Fruit fly (Drosophila melanogaster) whole organism, embryonic: ENCODE measurements around the gene Ndae1.
A peak's percentile ranks its signal among the peaks of the same experiment; 100 is the strongest.

ENCODE experiments used
- Awh ChIP-seq: fragments of 200-800 bp; sonication (Bioruptor generic); IDR thresholded peaks from 2 replicates; pipeline ENCODE4, ENCODE4 v1.3.6; 2022; ENCODE audit warnings: missing biosample characterization, missing genetic modification characterization
- Bdp1 ChIP-seq: fragments of 200-800 bp; sonication (Bioruptor generic); optimal IDR thresholded peaks from 3 replicates; lab custom pipeline; 2016; ENCODE audit warnings: missing biosample characterization, missing genetic modification characterization
- C15 ChIP-seq: fragments of 200-800 bp; sonication (Bioruptor generic); IDR thresholded peaks from 3 replicates; pipeline ENCODE4 v1.3.6; 2022; ENCODE audit warnings: missing biosample characterization, missing genetic modification characterization
- CG10274 ChIP-seq: fragments of 200-800 bp; sonication (Bioruptor generic); optimal IDR thresholded peaks from 3 replicates; lab custom pipeline; 2017; ENCODE audit warnings: missing biosample characterization, mild to moderate bottlenecking, missing genetic modification characterization
- CG12299 ChIP-seq: fragments of 200-800 bp; sonication (Bioruptor generic); optimal IDR thresholded peaks from 2 replicates; lab custom pipeline; 2018; ENCODE audit warnings: missing biosample characterization, mild to moderate bottlenecking, missing genetic modification characterization
- CG12391 ChIP-seq: fragments of 200-800 bp; sonication (Bioruptor generic); optimal IDR thresholded peaks from 3 replicates; lab custom pipeline; 2018; ENCODE audit warnings: missing biosample characterization, mild to moderate bottlenecking, missing genetic modification characterization, moderate library complexity
- CG13287 ChIP-seq: fragments of 200-800 bp; sonication (Bioruptor generic); IDR thresholded peaks from 2 replicates; pipeline ENCODE4 v1.3.6; 2022; ENCODE audit warnings: missing biosample characterization, missing genetic modification characterization; ENCODE audit not compliant: partially characterized antibody
- CG14441 ChIP-seq: fragments of 200-800 bp; sonication (Bioruptor generic); IDR thresholded peaks from 2 replicates; pipeline ENCODE4 v1.3.6; 2022; ENCODE audit warnings: missing biosample characterization, missing genetic modification characterization
- CG15601 ChIP-seq: fragments of 200-800 bp; sonication (Bioruptor generic); optimal IDR thresholded peaks from 3 replicates; lab custom pipeline; 2019; ENCODE audit warnings: missing biosample characterization, mild to moderate bottlenecking, missing genetic modification characterization, moderate library complexity
- CG1603 ChIP-seq: fragments of 200-800 bp; sonication (Bioruptor generic); optimal IDR thresholded peaks from 2 replicates; lab custom pipeline; 2019; ENCODE audit warnings: missing biosample characterization, mild to moderate bottlenecking, missing genetic modification characterization, moderate library complexity
- CG16813 ChIP-seq: fragments of 200-800 bp; sonication (Bioruptor generic); IDR thresholded peaks from 3 replicates; pipeline ENCODE4 v1.3.6; 2022; ENCODE audit warnings: missing biosample characterization, missing genetic modification characterization; ENCODE audit not compliant: partially characterized antibody
- CG16863 ChIP-seq: fragments of 200-800 bp; sonication (Bioruptor generic); optimal IDR thresholded peaks from 3 replicates; lab custom pipeline; 2016; ENCODE audit warnings: missing biosample characterization, missing genetic modification characterization
- CG18599 ChIP-seq: fragments of 200-800 bp; sonication (Bioruptor generic); optimal IDR thresholded peaks from 3 replicates; lab custom pipeline; 2017; ENCODE audit warnings: missing biosample characterization, missing genetic modification characterization, mild to moderate bottlenecking, moderate library complexity, missing genetic modification reagents
- CG2678 ChIP-seq: fragments of 200-800 bp; sonication (Bioruptor generic); optimal IDR thresholded peaks from 3 replicates; lab custom pipeline; 2019; ENCODE audit warnings: missing biosample characterization, mild to moderate bottlenecking, missing genetic modification characterization, moderate library complexity
- CG33557 ChIP-seq: fragments of 200-800 bp; sonication (Bioruptor generic); optimal IDR thresholded peaks from 2 replicates; lab custom pipeline; 2019; ENCODE audit warnings: missing biosample characterization, mild to moderate bottlenecking, missing genetic modification characterization, moderate library complexity
- CG4282 ChIP-seq: fragments of 200-800 bp; sonication (Bioruptor generic); optimal IDR thresholded peaks from 2 replicates; lab custom pipeline; 2016; ENCODE audit warnings: missing biosample characterization, missing genetic modification characterization
- CG4360 ChIP-seq: fragments of 200-800 bp; sonication (Bioruptor generic); IDR thresholded peaks from 2 replicates; pipeline ENCODE4 v1.3.6; 2022; ENCODE audit warnings: missing biosample characterization, missing genetic modification characterization
- CG6254 ChIP-seq: fragments of 200-800 bp; sonication (Bioruptor generic); optimal IDR thresholded peaks from 3 replicates; lab custom pipeline; 2017; ENCODE audit warnings: mild to moderate bottlenecking, missing biosample characterization, missing genetic modification reagents, missing genetic modification characterization
- CG7372 ChIP-seq: fragments of 200-800 bp; sonication (Bioruptor generic); IDR thresholded peaks from 2 replicates; pipeline ENCODE4 v1.3.6; 2022; ENCODE audit warnings: missing biosample characterization, missing genetic modification characterization
- CG7963 ChIP-seq: fragments of 200-800 bp; sonication (Bioruptor generic); IDR thresholded peaks from 3 replicates; pipeline ENCODE4 v1.3.6; 2022; ENCODE audit warnings: missing biosample characterization, missing genetic modification characterization; ENCODE audit not compliant: partially characterized antibody
- CG8281 ChIP-seq: fragments of 200-800 bp; sonication (Bioruptor generic); optimal IDR thresholded peaks from 2 replicates; lab custom pipeline; 2018; ENCODE audit warnings: missing biosample characterization, mild to moderate bottlenecking, missing genetic modification characterization, moderate library complexity
- CG8944 ChIP-seq: fragments of 200-800 bp; sonication (Bioruptor generic); optimal IDR thresholded peaks from 3 replicates; lab custom pipeline; 2016; ENCODE audit warnings: missing biosample characterization, missing genetic modification characterization
- CTCF ChIP-seq: fragments of 200-800 bp; sonication (Bioruptor generic); optimal IDR thresholded peaks from 2 replicates; lab custom pipeline; 2017; ENCODE audit warnings: missing biosample characterization, mild to moderate bottlenecking, missing genetic modification characterization, moderate library complexity
- Dbx ChIP-seq: fragments of 200-800 bp; sonication (Bioruptor generic); IDR thresholded peaks from 3 replicates; pipeline ENCODE4 v1.3.6; 2022; ENCODE audit warnings: missing biosample characterization, missing genetic modification characterization
- HHEX ChIP-seq: fragments of 200-800 bp; sonication (Bioruptor generic); optimal IDR thresholded peaks from 3 replicates; lab custom pipeline; 2017; ENCODE audit warnings: missing biosample characterization, mild to moderate bottlenecking, missing genetic modification characterization, missing genetic modification reagents
- Sox102F ChIP-seq: fragments of 200-800 bp; sonication (Bioruptor generic); optimal IDR thresholded peaks from 2 replicates; lab custom pipeline; 2018; ENCODE audit warnings: missing biosample characterization, mild to moderate bottlenecking, missing genetic modification characterization, moderate library complexity
- Stat92E ChIP-seq, 3 experiments: fragments of >200 bp in 2 of 3; fragments of 200-800 bp in 1 of 3; sonication (Bioruptor generic) in 1 of 3; optimal IDR thresholded peaks; 2 replicates each; lab custom pipeline; 2017 to 2019; ENCODE audit warnings: missing biosample characterization in 3 of 3, missing genetic modification characterization in 3 of 3, mild to moderate bottlenecking in 1 of 3, moderate library complexity in 1 of 3
- Taf1 ChIP-seq: fragments of 200-800 bp; sonication (Bioruptor generic); IDR thresholded peaks from 2 replicates; pipeline ENCODE4 v1.3.6; 2022; ENCODE audit warnings: missing biosample characterization, missing genetic modification characterization
- Trl ChIP-seq, 3 experiments: fragments of >200 bp in 2 of 3; fragments of 200-800 bp in 1 of 3; sonication (Bioruptor generic) in 1 of 3; optimal IDR thresholded peaks; 2 replicates in 1 of 3; 3 replicates in 2 of 3; lab custom pipeline; 2016 to 2017; ENCODE audit warnings: missing biosample characterization in 1 of 3, missing genetic modification characterization in 1 of 3
- bbx ChIP-seq: fragments of 200-800 bp; sonication (Bioruptor generic); IDR thresholded peaks from 2 replicates; pipeline ENCODE4 v1.3.6; 2022; ENCODE audit warnings: missing biosample characterization, missing genetic modification characterization; ENCODE audit not compliant: partially characterized antibody
- btn ChIP-seq: fragments of 200-800 bp; sonication (Bioruptor generic); optimal IDR thresholded peaks from 2 replicates; lab custom pipeline; 2016; ENCODE audit warnings: missing biosample characterization, missing genetic modification characterization
- caup ChIP-seq: fragments of 200-800 bp; sonication (Bioruptor generic); optimal IDR thresholded peaks from 3 replicates; lab custom pipeline; 2017; ENCODE audit warnings: missing biosample characterization, mild to moderate bottlenecking, missing genetic modification characterization, moderate library complexity; ENCODE audit not compliant: severe bottlenecking
- croc ChIP-seq: fragments of 200-800 bp; sonication (Bioruptor generic); conservative IDR thresholded peaks from 3 replicates; pipeline ENCODE4 v1.3.6; 2022; ENCODE audit warnings: missing biosample characterization, missing genetic modification characterization
- eve ChIP-seq, 2 experiments: fragments of >200 bp; optimal IDR thresholded peaks; 2 replicates each; lab custom pipeline; 2017; ENCODE audit warnings: missing biosample characterization in 2 of 2, missing genetic modification characterization in 2 of 2
- ftz-f1 ChIP-seq: fragments of 200-800 bp; sonication (Bioruptor generic); optimal IDR thresholded peaks from 2 replicates; lab custom pipeline; 2016; ENCODE audit warnings: missing biosample characterization, missing genetic modification characterization
- gcm ChIP-seq: fragments of 200-800 bp; sonication (Bioruptor generic); optimal IDR thresholded peaks from 2 replicates; lab custom pipeline; 2019; ENCODE audit warnings: missing biosample characterization, mild to moderate bottlenecking, missing genetic modification characterization, moderate library complexity
- hkb ChIP-seq, 2 experiments: fragments of 200-800 bp in 1 of 2; fragments of >200 bp in 1 of 2; sonication (Bioruptor generic) in 1 of 2; IDR thresholded peaks in 1 of 2; optimal IDR thresholded peaks in 1 of 2; 2 replicates each; pipeline versions ENCODE4 v1.3.6 to Lab custom; 2017 to 2022; ENCODE audit warnings: missing biosample characterization in 1 of 2, missing genetic modification characterization in 1 of 2
- mld ChIP-seq: fragments of 200-800 bp; sonication (Bioruptor generic); IDR thresholded peaks from 3 replicates; pipeline ENCODE4 v1.3.6; 2022; ENCODE audit warnings: missing biosample characterization, missing genetic modification characterization; ENCODE audit not compliant: partially characterized antibody
- odd ChIP-seq: fragments of 200-800 bp; sonication (Bioruptor generic); optimal IDR thresholded peaks from 2 replicates; lab custom pipeline; 2017; ENCODE audit warnings: missing biosample characterization, mild to moderate bottlenecking, missing genetic modification characterization
- pros ChIP-seq: fragments of 200-800 bp; sonication (Bioruptor generic); optimal IDR thresholded peaks from 3 replicates; lab custom pipeline; 2019; ENCODE audit warnings: missing biosample characterization, mild to moderate bottlenecking, missing genetic modification characterization, moderate library complexity
- sd ChIP-seq: fragments of 200-800 bp; sonication (Bioruptor generic); optimal IDR thresholded peaks from 3 replicates; lab custom pipeline; 2018; ENCODE audit warnings: missing biosample characterization, mild to moderate bottlenecking, missing genetic modification characterization, moderate library complexity
- sim ChIP-seq: fragments of 200-800 bp; sonication (Bioruptor generic); IDR thresholded peaks from 2 replicates; pipeline ENCODE4 v1.3.6; 2022; ENCODE audit warnings: missing biosample characterization, missing genetic modification characterization
- sr ChIP-seq: fragments of 200-800 bp; sonication (Bioruptor generic); IDR thresholded peaks from 3 replicates; pipeline ENCODE4 v1.3.6; 2022; ENCODE audit warnings: missing biosample characterization, missing genetic modification characterization
- tio ChIP-seq: fragments of 200-800 bp; sonication (Bioruptor generic); optimal IDR thresholded peaks from 2 replicates; lab custom pipeline; 2017; ENCODE audit warnings: missing biosample characterization, missing genetic modification characterization, inconsistent platforms
- tll ChIP-seq, 2 experiments: fragments of 200-800 bp in 1 of 2; fragments of >200 bp in 1 of 2; sonication (Bioruptor generic) in 1 of 2; optimal IDR thresholded peaks; 2 replicates each; lab custom pipeline; 2017 to 2019; ENCODE audit warnings: missing biosample characterization in 2 of 2, missing genetic modification characterization in 2 of 2, mild to moderate bottlenecking in 1 of 2, moderate library complexity in 1 of 2
- tna ChIP-seq: fragments of 200-800 bp; sonication (Bioruptor generic); IDR thresholded peaks from 2 replicates; pipeline ENCODE4 v1.3.6; 2022; ENCODE audit warnings: missing biosample characterization, missing genetic modification characterization; ENCODE audit not compliant: partially characterized antibody
- unpg ChIP-seq: fragments of 200-800 bp; sonication (Bioruptor generic); optimal IDR thresholded peaks from 3 replicates; lab custom pipeline; 2018; ENCODE audit warnings: missing biosample characterization, mild to moderate bottlenecking, missing genetic modification characterization, moderate library complexity
- zf30C ChIP-seq: fragments of 200-800 bp; sonication (Bioruptor generic); optimal IDR thresholded peaks from 3 replicates; lab custom pipeline; 2018; ENCODE audit warnings: missing biosample characterization, mild to moderate bottlenecking, missing genetic modification characterization

Ndae1 gene

dm6 chr2L:7219172-7219571 lies 30.0 kb downstream of the Ndae1 start (continued):
- TF ChIP-seq CG12391 (tag; lab: Kevin White, UChicago): peak; percentile 8
- peak; percentile 5 for TF ChIP-seq unpg (GFP tag; lab: Kevin White, UChicago)
- peak; percentile 1 for TF ChIP-seq CG1603 (tag; lab: Kevin White, UChicago)
- TF ChIP-seq zf30C (GFP tag; lab: Kevin White, UChicago): peak; percentile 60
- no peak for TF ChIP-seq CG8944 (GFP tag; lab: Kevin White, UChicago)
- TF ChIP-seq hkb (optimal IDR thresholded peaks at IDR 0.05; lab: Kevin White, UChicago): no peak
- no peak for TF ChIP-seq hkb (GFP tag; IDR thresholded peaks at IDR 0.05; lab: Robert Waterston, UW)
- no peak for TF ChIP-seq CG33557 (GFP tag; lab: Kevin White, UChicago)
- no peak for TF ChIP-seq CG13287 (GFP tag; lab: Robert Waterston, UW)
- peak in 1 of 2 experiments; percentile 58 for TF ChIP-seq eve (GFP tag; optimal IDR thresholded peaks at IDR 0.05; lab: Kevin White, UChicago)
- no peak for TF ChIP-seq CG16863
- no peak for TF ChIP-seq CG2678 (tag; lab: Kevin White, UChicago)
- TF ChIP-seq Trl (optimal IDR thresholded peaks at IDR 0.05; lab: Kevin White, UChicago): peak; percentile 45 to 62
- no peak for TF ChIP-seq Trl (GFP tag; optimal IDR thresholded peaks at IDR 0.05; lab: Kevin White, UChicago)
- 0 out of 3 replicates have a peak, but pooled peaks have one; percentile 11 for TF ChIP-seq mld
- TF ChIP-seq C15 (GFP tag; lab: Robert Waterston, UW): no peak
- TF ChIP-seq CG10274 (GFP tag; lab: Kevin White, UChicago): no peak
- no peak for TF ChIP-seq croc (GFP tag; lab: Robert Waterston, UW)
- no peak for TF ChIP-seq Bdp1
- TF ChIP-seq sim (GFP tag; lab: Robert Waterston, UW): no peak
- no peak for TF ChIP-seq caup
- TF ChIP-seq odd (GFP tag; lab: Kevin White, UChicago): no peak
- no peak for TF ChIP-seq CG7372 (GFP tag; lab: Robert Waterston, UW)
- TF ChIP-seq Taf1 (GFP tag; lab: Robert Waterston, UW): no peak
- no peak for TF ChIP-seq pros (GFP tag; lab: Kevin White, UChicago)
- no peak for TF ChIP-seq tio (GFP tag; lab: Kevin White, UChicago)
- no peak for TF ChIP-seq gcm (GFP tag; lab: Kevin White, UChicago)
- TF ChIP-seq CG8281 (tag; lab: Kevin White, UChicago): no peak
- TF ChIP-seq CG4282 (GFP tag; lab: Kevin White, UChicago): no peak
- no peak for TF ChIP-seq CTCF
- TF ChIP-seq sr: peak; percentile 46; the same call in 1 of the 3 replicates
- TF ChIP-seq tna (GFP tag; lab: Robert Waterston, UW): no peak
- TF ChIP-seq bbx (GFP tag; lab: Robert Waterston, UW): no peak
- TF ChIP-seq CG14441 (GFP tag; lab: Robert Waterston, UW): no peak
- TF ChIP-seq CG4360 (GFP tag; lab: Robert Waterston, UW): peak; percentile 73
- no peak for TF ChIP-seq CG12299
- TF ChIP-seq sd (tag; lab: Kevin White, UChicago): no peak
- TF ChIP-seq ftz-f1: no peak
- TF ChIP-seq CG18599 (GFP tag; lab: Kevin White, UChicago): no peak
- no peak for TF ChIP-seq Sox102F (GFP tag; lab: Kevin White, UChicago)
- TF ChIP-seq btn (GFP tag; lab: Kevin White, UChicago): no peak
- no peak for TF ChIP-seq Dbx
- no peak for TF ChIP-seq CG6254
- TF ChIP-seq CG16813 (GFP tag; lab: Robert Waterston, UW): no peak
- TF ChIP-seq CG15601 (tag; lab: Kevin White, UChicago): no peak
- TF ChIP-seq Stat92E (GFP tag; optimal IDR thresholded peaks at IDR 0.05; lab: Kevin White, UChicago): no peak
- no peak for TF ChIP-seq tll (GFP tag; optimal IDR thresholded peaks at IDR 0.05; lab: Kevin White, UChicago)
- TF ChIP-seq Awh (GFP tag; lab: Robert Waterston, UW): no peak
- no peak for TF ChIP-seq HHEX
- no peak for TF ChIP-seq CG7963 (GFP tag; lab: Robert Waterston, UW)
